Worm (Caenorhabditis elegans) whole organism, young adult: ENCODE data around the gene str-225.

Source experiments
- B0261.1 ChIP-seq: sonication (generic microtip); optimal IDR thresholded peaks from 2 replicates; lab custom pipeline; 2016; ENCODE audit warnings: mild to moderate bottlenecking, missing genetic modification characterization, moderate library complexity, missing compliant biosample characterization
- B0336.3 ChIP-seq: fragments of 200-800 bp; sonication (Bioruptor generic); IDR thresholded peaks from 2 replicates; pipeline ENCODE4 v1.3.6; 2022; ENCODE audit warnings: missing genetic modification characterization, missing compliant biosample characterization
- C06A6.2 ChIP-seq: fragments of 200-800 bp; sonication (Bioruptor generic); conservative IDR thresholded peaks from 2 replicates; pipeline ENCODE4 v1.3.6; 2022; ENCODE audit warnings: missing genetic modification characterization, missing compliant biosample characterization
- C17E4.6 ChIP-seq: fragments of 200-800 bp; sonication (Bioruptor generic); IDR thresholded peaks from 2 replicates; pipeline ENCODE4 v1.3.6; 2022; ENCODE audit warnings: missing genetic modification reagents, missing genetic modification characterization, missing compliant biosample characterization
- K11D2.4 ChIP-seq: fragments of 200-800 bp; sonication (Bioruptor generic); IDR thresholded peaks from 2 replicates; pipeline ENCODE4 v1.3.6; 2022; ENCODE audit warnings: missing genetic modification reagents, missing genetic modification characterization, missing compliant biosample characterization
- T07F8.4 ChIP-seq: sonication (generic microtip); optimal IDR thresholded peaks from 2 replicates; lab custom pipeline; 2016; ENCODE audit warnings: mild to moderate bottlenecking, missing genetic modification characterization, moderate library complexity, missing compliant biosample characterization
- T26A5.8 ChIP-seq: sonication (generic microtip); optimal IDR thresholded peaks from 2 replicates; lab custom pipeline; 2016; ENCODE audit warnings: missing genetic modification characterization, missing compliant biosample characterization
- Y53G8AR.9 ChIP-seq: fragments of 200-800 bp; sonication (Bioruptor generic); conservative IDR thresholded peaks from 2 replicates; pipeline ENCODE4 v1.3.6; 2022; ENCODE audit warnings: missing genetic modification reagents, missing genetic modification characterization, missing compliant biosample characterization
- Y79H2A.3 ChIP-seq: fragments of 200-800 bp; sonication (Bioruptor generic); conservative IDR thresholded peaks from 2 replicates; pipeline ENCODE4 v1.3.6; 2022; ENCODE audit warnings: missing genetic modification reagents, missing genetic modification characterization, missing compliant biosample characterization
- ZK185.1 ChIP-seq: sonication (generic microtip); optimal IDR thresholded peaks from 2 replicates; lab custom pipeline; 2016; ENCODE audit warnings: mild to moderate bottlenecking, missing genetic modification characterization, missing compliant biosample characterization; ENCODE audit not compliant: poor library complexity, severe bottlenecking
- akir-1 ChIP-seq: fragments of 200-800 bp; sonication (Bioruptor generic); optimal IDR thresholded peaks from 2 replicates; lab custom pipeline; 2018; ENCODE audit warnings: mild to moderate bottlenecking, missing genetic modification characterization, moderate library complexity, missing compliant biosample characterization
- aptf-3 ChIP-seq: fragments of 200-800 bp; sonication (Bioruptor generic); IDR thresholded peaks from 2 replicates; pipeline ENCODE4 v1.3.6; 2022; ENCODE audit warnings: missing genetic modification characterization, missing compliant biosample characterization
- attf-6 ChIP-seq: fragments of 200-800 bp; sonication (Bioruptor generic); IDR thresholded peaks from 2 replicates; pipeline ENCODE4 v1.3.6; 2022; ENCODE audit warnings: missing genetic modification reagents, missing genetic modification characterization, missing compliant biosample characterization
- bed-1 ChIP-seq: fragments of 200-800 bp; sonication (Bioruptor generic); IDR thresholded peaks from 2 replicates; pipeline ENCODE4 v1.3.6; 2022; ENCODE audit warnings: missing genetic modification reagents, missing genetic modification characterization, missing compliant biosample characterization
- ceh-100 ChIP-seq: fragments of 200-800 bp; sonication (Bioruptor generic); IDR thresholded peaks from 2 replicates; pipeline ENCODE4 v1.3.6; 2022; ENCODE audit warnings: missing genetic modification reagents, missing genetic modification characterization, missing compliant biosample characterization
- ceh-27 ChIP-seq: fragments of 200-800 bp; sonication (Bioruptor generic); optimal IDR thresholded peaks from 2 replicates; lab custom pipeline; 2018; ENCODE audit warnings: mild to moderate bottlenecking, missing genetic modification characterization, moderate library complexity, missing compliant biosample characterization
- chd-7 ChIP-seq: sonication (generic microtip); optimal IDR thresholded peaks from 2 replicates; lab custom pipeline; 2016; ENCODE audit warnings: mild to moderate bottlenecking, missing genetic modification characterization, moderate library complexity, missing compliant biosample characterization
- die-1 ChIP-seq: sonication (generic microtip); optimal IDR thresholded peaks from 2 replicates; lab custom pipeline; 2016; ENCODE audit warnings: missing genotype, mild to moderate bottlenecking, missing genetic modification characterization, missing compliant biosample characterization
- dox-1 ChIP-seq: fragments of 200-800 bp; sonication (Bioruptor generic); IDR thresholded peaks from 2 replicates; pipeline ENCODE4 v1.3.6; 2022; ENCODE audit warnings: missing genetic modification reagents, missing genetic modification characterization, missing compliant biosample characterization
- egl-18 ChIP-seq: fragments of 200-800 bp; sonication (Bioruptor generic); IDR thresholded peaks from 2 replicates; pipeline ENCODE4 v1.3.6; 2022; ENCODE audit warnings: missing genetic modification reagents, missing genetic modification characterization, missing compliant biosample characterization
- egl-44 ChIP-seq: fragments of 200-800 bp; sonication (Bioruptor generic); IDR thresholded peaks from 2 replicates; pipeline ENCODE4 v1.3.6; 2022; ENCODE audit warnings: missing genetic modification reagents, missing genetic modification characterization, missing compliant biosample characterization
- egrh-3 ChIP-seq: fragments of 200-800 bp; sonication (Bioruptor generic); IDR thresholded peaks from 2 replicates; pipeline ENCODE4 v1.3.6; 2022; ENCODE audit warnings: missing genetic modification reagents, missing genetic modification characterization, missing compliant biosample characterization
- ets-4 ChIP-seq: fragments of 200-800 bp; sonication (Bioruptor generic); optimal IDR thresholded peaks from 2 replicates; lab custom pipeline; 2018; ENCODE audit warnings: mild to moderate bottlenecking, missing genetic modification characterization, missing compliant biosample characterization
- hrde-1 ChIP-seq: sonication (generic microtip); optimal IDR thresholded peaks from 2 replicates; lab custom pipeline; 2016; ENCODE audit warnings: missing genetic modification characterization, mild to moderate bottlenecking, missing compliant biosample characterization, moderate library complexity, missing genotype, missing genetic modification reagents, borderline replicate concordance
- let-607 ChIP-seq, 2 experiments: fragments of 200-800 bp in 1 of 2; sonication (Bioruptor generic) in 1 of 2; sonication (generic microtip) in 1 of 2; optimal IDR thresholded peaks; 2 replicates each; lab custom pipeline; 2016 to 2018; ENCODE audit warnings: mild to moderate bottlenecking in 2 of 2, missing compliant biosample characterization in 2 of 2, missing genetic modification characterization in 2 of 2, moderate library complexity in 2 of 2, missing genotype in 1 of 2
- lin-35 ChIP-seq, 3 experiments: fragments of 150-350 bp in 2 of 3; sonication (generic microtip) in 1 of 3; optimal IDR thresholded peaks; 2 replicates each; lab custom pipeline; 2014 to 2018; ENCODE audit warnings: missing biosample characterization in 3 of 3, missing genetic modification characterization in 3 of 3, missing genetic modification reagents in 3 of 3
- lir-1 ChIP-seq: fragments of 200-800 bp; sonication (Bioruptor generic); conservative IDR thresholded peaks from 2 replicates; pipeline ENCODE4 v1.3.6; 2022; ENCODE audit warnings: missing genetic modification reagents, missing genetic modification characterization, missing compliant biosample characterization
- lsl-1 ChIP-seq: fragments of 200-800 bp; sonication (Bioruptor generic); optimal IDR thresholded peaks from 2 replicates; lab custom pipeline; 2018; ENCODE audit warnings: mild to moderate bottlenecking, missing genetic modification characterization, moderate library complexity, missing compliant biosample characterization
- madf-10 ChIP-seq: sonication (generic microtip); optimal IDR thresholded peaks from 2 replicates; lab custom pipeline; 2016; ENCODE audit warnings: mild to moderate bottlenecking, missing genetic modification characterization, missing compliant biosample characterization
- madf-3 ChIP-seq: fragments of 200-800 bp; sonication (Bioruptor generic); IDR thresholded peaks from 2 replicates; pipeline ENCODE4 v1.3.6; 2022; ENCODE audit warnings: missing genetic modification reagents, missing genetic modification characterization, missing compliant biosample characterization
- mcd-1 ChIP-seq: fragments of 200-800 bp; sonication (Bioruptor generic); IDR thresholded peaks from 2 replicates; pipeline ENCODE4 v1.3.6; 2022; ENCODE audit warnings: missing genetic modification reagents, missing genetic modification characterization, missing compliant biosample characterization
- nfya-1 ChIP-seq: sonication (generic microtip); optimal IDR thresholded peaks from 2 replicates; lab custom pipeline; 2017; ENCODE audit warnings: antibody characterized with exemption, missing compliant biosample characterization, missing genetic modification characterization, borderline replicate concordance; ENCODE audit not compliant: insufficient read depth
- nhr-90 ChIP-seq: sonication (generic microtip); optimal IDR thresholded peaks from 2 replicates; lab custom pipeline; 2016; ENCODE audit warnings: missing genotype, mild to moderate bottlenecking, missing genetic modification characterization, missing compliant biosample characterization
- somi-1 ChIP-seq: fragments of 200-800 bp; sonication (Bioruptor generic); optimal IDR thresholded peaks from 2 replicates; lab custom pipeline; 2018; ENCODE audit warnings: mild to moderate bottlenecking, missing genetic modification characterization, missing compliant biosample characterization
- unc-62 ChIP-seq: fragments of 150-350 bp; optimal IDR thresholded peaks from 2 replicates; lab custom pipeline; 2014; ENCODE audit warnings: missing biosample characterization, missing genetic modification reagents, missing genetic modification characterization
- xnd-1 ChIP-seq: sonication (generic microtip); optimal IDR thresholded peaks from 2 replicates; lab custom pipeline; 2016; ENCODE audit warnings: missing genotype, missing genetic modification reagents, missing genetic modification characterization, missing compliant biosample characterization
- zim-3 ChIP-seq: sonication (generic microtip); optimal IDR thresholded peaks from 2 replicates; lab custom pipeline; 2017; ENCODE audit warnings: mild to moderate bottlenecking, missing genetic modification characterization, moderate library complexity, missing compliant biosample characterization
- ztf-22 ChIP-seq: fragments of 200-800 bp; sonication (Bioruptor generic); optimal IDR thresholded peaks from 2 replicates; lab custom pipeline; 2018; ENCODE audit warnings: mild to moderate bottlenecking, missing genetic modification characterization, moderate library complexity, missing compliant biosample characterization

Gene str-225

ce11 chrV:3484702-3485101, 22.9 kb upstream of the str-225 start, which contains the start of gene srbc-33:
Gene srbc-33 (minus strand): TSS chrV:3484802.
- TF ChIP-seq C17E4.6 (GFP tag; lab: Robert Waterston, UW) = no peak
- TF ChIP-seq lsl-1 (GFP tag; lab: Kevin White, UChicago) = no peak
- TF ChIP-seq somi-1 (GFP tag; lab: Kevin White, UChicago) = no peak
- TF ChIP-seq ceh-100 = no peak
- TF ChIP-seq, all 124 proteins: peak for 0

ce11 chrV:3486857-3487256, 20.8 kb upstream of the str-225 start, which contains the start of gene srbc-32:
Gene srbc-32 (minus strand): TSS chrV:3486957.
- TF ChIP-seq bed-1 (GFP tag; lab: Robert Waterston, UW) = no peak
- TF ChIP-seq T26A5.8 (tag; lab: Kevin White, UChicago) = no peak
- no peak for TF ChIP-seq dox-1 (GFP tag; lab: Robert Waterston, UW)
- TF ChIP-seq ets-4 (GFP tag; lab: Kevin White, UChicago) = no peak
- TF ChIP-seq madf-3 = no peak
- no peak for TF ChIP-seq akir-1 (GFP tag; lab: Kevin White, UChicago)
- no peak for TF ChIP-seq chd-7 (tag; lab: Kevin White, UChicago)
- no peak for TF ChIP-seq die-1 (tag; lab: Kevin White, UChicago)
- TF ChIP-seq Y53G8AR.9 (GFP tag; lab: Robert Waterston, UW) = no peak
- no peak for TF ChIP-seq hrde-1
- no peak for TF ChIP-seq zim-3 (tag; lab: Kevin White, UChicago)
- TF ChIP-seq B0261.1 = no peak
- TF ChIP-seq egl-44 (GFP tag; lab: Robert Waterston, UW) = no peak
- no peak for TF ChIP-seq aptf-3 (GFP tag; lab: Robert Waterston, UW)
- no peak for TF ChIP-seq let-607 (tag; optimal IDR thresholded peaks at IDR 0.05; lab: Kevin White, UChicago)
- no peak for TF ChIP-seq egrh-3
- TF ChIP-seq nfya-1 (tag; lab: Kevin White, UChicago) = no peak
- no peak for TF ChIP-seq ztf-22 (GFP tag; lab: Kevin White, UChicago)
- TF ChIP-seq K11D2.4 (GFP tag; lab: Robert Waterston, UW) = no peak

ce11 chrV:3490435-3490834, 17.2 kb upstream of the str-225 start, which contains the start of gene srbc-36:
Gene srbc-36 (minus strand): TSS chrV:3490535.
- TF ChIP-seq unc-62 (GFP tag; lab: Kevin White, UChicago) = no peak
- no peak for TF ChIP-seq T07F8.4
- TF ChIP-seq egl-18 (GFP tag; lab: Robert Waterston, UW) = no peak
- no peak for TF ChIP-seq lin-35 (GFP tag; optimal IDR thresholded peaks at IDR 0.05; lab: Kevin White, UChicago)
- no peak for TF ChIP-seq ceh-27
- no peak for TF ChIP-seq T26A5.8 (tag; lab: Kevin White, UChicago)
- no peak for TF ChIP-seq egl-44 (GFP tag; lab: Robert Waterston, UW)
- no peak for TF ChIP-seq lir-1 (GFP tag; lab: Robert Waterston, UW)
- no peak for TF ChIP-seq mcd-1
- no peak for TF ChIP-seq nhr-90 (tag; lab: Kevin White, UChicago)
- no peak for TF ChIP-seq zim-3 (tag; lab: Kevin White, UChicago)
- no peak for TF ChIP-seq C06A6.2 (GFP tag; lab: Robert Waterston, UW)
- no peak for TF ChIP-seq xnd-1 (tag; lab: Kevin White, UChicago)
- TF ChIP-seq madf-10 (tag; lab: Kevin White, UChicago) = no peak

ce11 chrV:3496880-3497279, 10.7 kb upstream of the str-225 start, which contains the start of gene C07G3.15:
Gene C07G3.15 (minus strand): TSS chrV:3496980.
- TF ChIP-seq Y79H2A.3 (GFP tag; lab: Robert Waterston, UW) (no peak), mcd-1 (no peak), B0336.3 (GFP tag; lab: Robert Waterston, UW) (no peak), ZK185.1 (tag; lab: Kevin White, UChicago) (no peak), lin-35 (GFP tag; optimal IDR thresholded peaks at IDR 0.05; lab: Kevin White, UChicago) (no peak), attf-6 (GFP tag; lab: Robert Waterston, UW) (no peak)
